Fruit fly (Drosophila melanogaster) whole organism, pupa: ENCODE measurements around the gene emc.

Experiments
- CG10348 ChIP-seq: fragments of 200-800 bp; sonication (Bioruptor generic); IDR thresholded peaks from 2 replicates; pipeline ENCODE4 v1.3.6; 2022; ENCODE audit warnings: missing biosample characterization, missing genetic modification characterization
- CG12605 ChIP-seq: fragments of 200-800 bp; sonication (Bioruptor generic); IDR thresholded peaks from 2 replicates; pipeline ENCODE4 v1.3.6; 2022; ENCODE audit warnings: missing biosample characterization, missing genetic modification characterization
- CG13204 ChIP-seq: fragments of 200-800 bp; sonication (Bioruptor generic); optimal IDR thresholded peaks from 2 replicates; lab custom pipeline; 2018; ENCODE audit warnings: missing biosample characterization, mild to moderate bottlenecking, missing genetic modification characterization, moderate library complexity
- CG14655 ChIP-seq: fragments of 200-800 bp; sonication (Bioruptor generic); optimal IDR thresholded peaks from 3 replicates; lab custom pipeline; 2017; ENCODE audit warnings: mild to moderate bottlenecking, missing biosample characterization, missing genetic modification reagents, missing genetic modification characterization
- CG15710 ChIP-seq: fragments of 200-800 bp; sonication (Bioruptor generic); optimal IDR thresholded peaks from 2 replicates; lab custom pipeline; 2018; ENCODE audit warnings: missing biosample characterization, mild to moderate bottlenecking, missing genetic modification characterization, moderate library complexity
- CG17806 ChIP-seq: fragments of 200-800 bp; sonication (Bioruptor generic); optimal IDR thresholded peaks from 2 replicates; lab custom pipeline; 2018; ENCODE audit warnings: missing biosample characterization, mild to moderate bottlenecking, missing genetic modification characterization, moderate library complexity
- CG32121 ChIP-seq: fragments of 200-800 bp; sonication (Bioruptor generic); IDR thresholded peaks from 2 replicates; pipeline ENCODE4 v1.3.6; 2022; ENCODE audit warnings: missing biosample characterization, missing genetic modification characterization
- CG34367 ChIP-seq: fragments of 200-800 bp; sonication (Bioruptor generic); optimal IDR thresholded peaks from 2 replicates; lab custom pipeline; 2018; ENCODE audit warnings: missing biosample characterization, mild to moderate bottlenecking, missing genetic modification characterization
- CG4496 ChIP-seq: fragments of 200-800 bp; sonication (Bioruptor generic); IDR thresholded peaks from 3 replicates; pipeline ENCODE4 v1.3.6; 2022; ENCODE audit warnings: missing biosample characterization, missing genetic modification characterization
- CG8159 ChIP-seq: fragments of 200-800 bp; sonication (Bioruptor generic); optimal IDR thresholded peaks from 3 replicates; lab custom pipeline; 2018; ENCODE audit warnings: missing biosample characterization, mild to moderate bottlenecking, missing genetic modification characterization, moderate library complexity
- CG8301 ChIP-seq: fragments of 200-800 bp; sonication (Bioruptor generic); optimal IDR thresholded peaks from 2 replicates; lab custom pipeline; 2018; ENCODE audit warnings: missing biosample characterization, mild to moderate bottlenecking, missing genetic modification characterization
- CG9948 ChIP-seq: fragments of 200-800 bp; sonication (Bioruptor generic); optimal IDR thresholded peaks from 2 replicates; lab custom pipeline; 2018; ENCODE audit warnings: missing biosample characterization, mild to moderate bottlenecking, missing genetic modification characterization, moderate library complexity
- D1 ChIP-seq: fragments of 200-800 bp; sonication (Bioruptor generic); optimal IDR thresholded peaks from 2 replicates; lab custom pipeline; 2018; ENCODE audit warnings: missing biosample characterization, mild to moderate bottlenecking, missing genetic modification characterization, moderate library complexity
- EcR ChIP-seq: fragments of 200-800 bp; sonication (Bioruptor generic); optimal IDR thresholded peaks from 3 replicates; lab custom pipeline; 2019; ENCODE audit warnings: missing biosample characterization, missing genetic modification characterization, mild to moderate bottlenecking, moderate library complexity, missing genetic modification reagents
- Ets98B ChIP-seq: fragments of 200-800 bp; sonication (Bioruptor generic); IDR thresholded peaks from 2 replicates; pipeline ENCODE4 v1.3.6; 2022; ENCODE audit warnings: missing biosample characterization, missing genetic modification characterization
- Pif1A ChIP-seq: fragments of 200-800 bp; sonication (Bioruptor generic); optimal IDR thresholded peaks from 3 replicates; lab custom pipeline; 2016; ENCODE audit warnings: missing biosample characterization, missing genetic modification characterization
- Pif1B ChIP-seq: fragments of 200-800 bp; sonication (Bioruptor generic); optimal IDR thresholded peaks from 3 replicates; lab custom pipeline; 2016; ENCODE audit warnings: missing biosample characterization, missing genetic modification characterization
- Snoo ChIP-seq: fragments of 200-800 bp; sonication (Bioruptor generic); optimal IDR thresholded peaks from 3 replicates; lab custom pipeline; 2017; ENCODE audit warnings: missing biosample characterization, mild to moderate bottlenecking, missing genetic modification characterization, inconsistent platforms
- fd96Ca ChIP-seq: fragments of 200-800 bp; sonication (Bioruptor generic); IDR thresholded peaks from 3 replicates; pipeline ENCODE4 v1.3.6; 2022; ENCODE audit warnings: missing biosample characterization, missing genetic modification characterization
- gl ChIP-seq: fragments of 200-800 bp; sonication (Bioruptor generic); optimal IDR thresholded peaks from 2 replicates; lab custom pipeline; 2018; ENCODE audit warnings: missing biosample characterization, mild to moderate bottlenecking, missing genetic modification characterization
- rn ChIP-seq: fragments of 200-800 bp; sonication (Bioruptor generic); IDR thresholded peaks from 2 replicates; pipeline ENCODE4 v1.3.6; 2022; ENCODE audit warnings: missing biosample characterization, missing genetic modification characterization

The emc gene

dm6 chr3L:744290-744804 is 4.9 kb upstream of the emc start:
- no peak for TF ChIP-seq fd96Ca
- no peak for TF ChIP-seq CG8301 (tag; lab: Kevin White, UChicago)
- no peak for TF ChIP-seq CG34367 (tag; lab: Kevin White, UChicago)
- no peak for TF ChIP-seq CG13204 (GFP tag; lab: Kevin White, UChicago)
- TF ChIP-seq CG15710 (tag; lab: Kevin White, UChicago): no peak
- TF ChIP-seq CG10348 (GFP tag; lab: Robert Waterston, UW): no peak
- no peak for TF ChIP-seq Snoo (tag; lab: Kevin White, UChicago)
- no peak for TF ChIP-seq CG8159 (tag; lab: Kevin White, UChicago)
- no peak for TF ChIP-seq EcR (GFP tag; lab: Kevin White, UChicago)
- TF ChIP-seq CG4496 (GFP tag; lab: Robert Waterston, UW): no peak
- no peak for TF ChIP-seq CG17806 (tag; lab: Kevin White, UChicago)
- TF ChIP-seq Pif1B: no peak
- no peak for TF ChIP-seq Pif1A (GFP tag; lab: Kevin White, UChicago)
- TF ChIP-seq Ets98B (GFP tag; lab: Robert Waterston, UW): no peak
- TF ChIP-seq D1 (tag; lab: Kevin White, UChicago): no peak
- no peak for TF ChIP-seq CG9948 (tag; lab: Kevin White, UChicago)
- TF ChIP-seq CG14655: no peak

dm6 chr3L:745222-745942 is 3.8 kb upstream of the emc start:
- TF ChIP-seq CG12605 (GFP tag; lab: Robert Waterston, UW): no peak
- TF ChIP-seq CG8159 (tag; lab: Kevin White, UChicago): peak; percentile 23
- TF ChIP-seq CG17806 (tag; lab: Kevin White, UChicago): peak; percentile 52
- no peak for TF ChIP-seq D1 (tag; lab: Kevin White, UChicago)
- no peak for TF ChIP-seq EcR (GFP tag; lab: Kevin White, UChicago)
- TF ChIP-seq Pif1A (GFP tag; lab: Kevin White, UChicago): peak; percentile 48
- peak; percentile 32 for TF ChIP-seq Snoo (tag; lab: Kevin White, UChicago)
- peak; percentile 40 for TF ChIP-seq Pif1B
- TF ChIP-seq CG8301 (tag; lab: Kevin White, UChicago): no peak
- TF ChIP-seq CG4496 (GFP tag; lab: Robert Waterston, UW): no peak
- no peak for TF ChIP-seq CG32121 (GFP tag; lab: Robert Waterston, UW)
- TF ChIP-seq rn: no peak
- peak; percentile 34 for TF ChIP-seq CG9948 (tag; lab: Kevin White, UChicago)
- TF ChIP-seq CG13204 (GFP tag; lab: Kevin White, UChicago): no peak
- TF ChIP-seq, all 21 proteins: peak for 6

dm6 chr3L:746345-746932 is 2.8 kb upstream of the emc start:
- TF ChIP-seq CG15710 (tag; lab: Kevin White, UChicago) (peak; percentile 93), gl (peak; percentile 88), CG8159 (tag; lab: Kevin White, UChicago) (peak; percentile 95), CG10348 (GFP tag; lab: Robert Waterston, UW) (no peak), CG12605 (GFP tag; lab: Robert Waterston, UW) (no peak), CG9948 (tag; lab: Kevin White, UChicago) (peak; percentile 86), CG13204 (GFP tag; lab: Kevin White, UChicago) (peak; percentile 61), CG34367 (tag; lab: Kevin White, UChicago) (peak; percentile 88), Pif1B (peak; percentile 79), Snoo (tag; lab: Kevin White, UChicago) (peak; percentile 17), CG4496 (GFP tag; lab: Robert Waterston, UW) (peak; percentile 39; the same call in 1 of the 3 replicates), CG14655 (peak; percentile 63), fd96Ca (0 out of 3 replicates have a peak, but pooled peaks have one; percentile 42), Ets98B (GFP tag; lab: Robert Waterston, UW) (no peak), CG8301 (tag; lab: Kevin White, UChicago) (peak; percentile 56), CG32121 (GFP tag; lab: Robert Waterston, UW) (no peak), D1 (tag; lab: Kevin White, UChicago) (peak; percentile 80), rn (no peak), Pif1A (GFP tag; lab: Kevin White, UChicago) (peak; percentile 81), CG17806 (tag; lab: Kevin White, UChicago) (peak; percentile 91), EcR (GFP tag; lab: Kevin White, UChicago) (peak; percentile 61)

dm6 chr3L:747008-747407 is 2.2 kb upstream of the emc start:
- peak; percentile 65 for TF ChIP-seq CG15710 (tag; lab: Kevin White, UChicago)
- no peak for TF ChIP-seq Snoo (tag; lab: Kevin White, UChicago)
- peak; percentile 51 for TF ChIP-seq CG17806 (tag; lab: Kevin White, UChicago)
- TF ChIP-seq CG34367 (tag; lab: Kevin White, UChicago): peak; percentile 40
- TF ChIP-seq CG4496 (GFP tag; lab: Robert Waterston, UW): no peak
- peak; percentile 15 for TF ChIP-seq CG14655
- no peak for TF ChIP-seq fd96Ca
- peak; percentile 43 for TF ChIP-seq CG9948 (tag; lab: Kevin White, UChicago)
- no peak for TF ChIP-seq D1 (tag; lab: Kevin White, UChicago)
- TF ChIP-seq gl: no peak
- no peak for TF ChIP-seq CG8301 (tag; lab: Kevin White, UChicago)
- TF ChIP-seq Ets98B (GFP tag; lab: Robert Waterston, UW): no peak
- no peak for TF ChIP-seq Pif1A (GFP tag; lab: Kevin White, UChicago)
- no peak for TF ChIP-seq EcR (GFP tag; lab: Kevin White, UChicago)
- no peak for TF ChIP-seq CG12605 (GFP tag; lab: Robert Waterston, UW)
- peak; percentile 68 for TF ChIP-seq CG8159 (tag; lab: Kevin White, UChicago)
- TF ChIP-seq CG10348 (GFP tag; lab: Robert Waterston, UW): no peak
- no peak for TF ChIP-seq CG32121 (GFP tag; lab: Robert Waterston, UW)
- no peak for TF ChIP-seq Pif1B
- no peak for TF ChIP-seq rn
- TF ChIP-seq CG13204 (GFP tag; lab: Kevin White, UChicago): peak; percentile 15
